Worm (Caenorhabditis elegans) whole organism, early embryonic: ENCODE measurements around the gene Y69H2.10.
A peak's percentile ranks its signal among the peaks of the same experiment; 100 is the strongest.

Experiments
- B0310.2 ChIP-seq: sonication (generic microtip); optimal IDR thresholded peaks from 2 replicates; lab custom pipeline; 2016; ENCODE audit warnings: mild to moderate bottlenecking, missing genetic modification characterization, missing compliant biosample characterization
- F13C5.2 ChIP-seq: sonication (generic microtip); optimal IDR thresholded peaks from 2 replicates; lab custom pipeline; 2017; ENCODE audit warnings: mild to moderate bottlenecking, missing genetic modification characterization, inconsistent platforms, missing compliant biosample characterization
- aly-1 ChIP-seq: sonication (generic microtip); optimal IDR thresholded peaks from 2 replicates; lab custom pipeline; 2016; ENCODE audit warnings: missing genetic modification characterization, missing compliant biosample characterization
- ama-1 ChIP-seq: fragments of 150-350 bp; optimal IDR thresholded peaks from 2 replicates; lab custom pipeline; 2014
- ceh-13 ChIP-seq: fragments of 200-800 bp; sonication (Bioruptor generic); optimal IDR thresholded peaks from 2 replicates; lab custom pipeline; 2018; ENCODE audit warnings: mild to moderate bottlenecking, missing genetic modification characterization, missing compliant biosample characterization
- ceh-36 ChIP-seq: sonication (generic microtip); optimal IDR thresholded peaks from 2 replicates; lab custom pipeline; 2016; ENCODE audit warnings: missing genetic modification characterization, inconsistent platforms, missing compliant biosample characterization
- ets-7 ChIP-seq: sonication (generic microtip); optimal IDR thresholded peaks from 2 replicates; lab custom pipeline; 2016; ENCODE audit warnings: missing genotype, missing genetic modification characterization, missing compliant biosample characterization
- flt-1 ChIP-seq: fragments of 200-800 bp; sonication (Bioruptor generic); IDR thresholded peaks from 2 replicates; pipeline ENCODE4 v1.3.6; 2022; ENCODE audit warnings: missing genetic modification characterization, missing compliant biosample characterization
- hmbx-1 ChIP-seq: sonication (generic microtip); optimal IDR thresholded peaks from 2 replicates; lab custom pipeline; 2016; ENCODE audit warnings: mild to moderate bottlenecking, missing genetic modification characterization, missing compliant biosample characterization
- hmg-4 ChIP-seq: fragments of 200-800 bp; sonication (Bioruptor generic); optimal IDR thresholded peaks from 2 replicates; lab custom pipeline; 2018; ENCODE audit warnings: mild to moderate bottlenecking, missing genetic modification characterization, missing compliant biosample characterization
- hnd-1 ChIP-seq: sonication (generic microtip); optimal IDR thresholded peaks from 2 replicates; lab custom pipeline; 2016; ENCODE audit warnings: missing genetic modification characterization, missing compliant biosample characterization
- pes-1 ChIP-seq: fragments of 200-800 bp; sonication (Bioruptor generic); IDR thresholded peaks from 2 replicates; pipeline ENCODE4 v1.3.6; 2022; ENCODE audit warnings: missing genetic modification reagents, missing genetic modification characterization, missing compliant biosample characterization
- scrt-1 ChIP-seq: fragments of 200-800 bp; sonication (Bioruptor generic); IDR thresholded peaks from 2 replicates; pipeline ENCODE4 v1.3.6; 2022; ENCODE audit warnings: missing genetic modification characterization, missing compliant biosample characterization
- sea-1 ChIP-seq: fragments of 200-800 bp; sonication (Bioruptor generic); conservative IDR thresholded peaks from 2 replicates; pipeline ENCODE4 v1.3.6; 2022; ENCODE audit warnings: missing genetic modification characterization, missing compliant biosample characterization
- tbx-11 ChIP-seq: fragments of 200-800 bp; sonication (Bioruptor generic); IDR thresholded peaks from 2 replicates; pipeline ENCODE4 v1.3.6; 2022; ENCODE audit warnings: missing genetic modification characterization, missing compliant biosample characterization
- tbx-37 ChIP-seq: fragments of 200-800 bp; sonication (Bioruptor generic); conservative IDR thresholded peaks from 2 replicates; pipeline ENCODE4 v1.3.6; 2022; ENCODE audit warnings: missing genetic modification reagents, missing genetic modification characterization, missing compliant biosample characterization
- tra-4 ChIP-seq: sonication (generic microtip); optimal IDR thresholded peaks from 2 replicates; lab custom pipeline; 2017; ENCODE audit warnings: missing genetic modification characterization, missing compliant biosample characterization

Gene Y69H2.10

DNA sequence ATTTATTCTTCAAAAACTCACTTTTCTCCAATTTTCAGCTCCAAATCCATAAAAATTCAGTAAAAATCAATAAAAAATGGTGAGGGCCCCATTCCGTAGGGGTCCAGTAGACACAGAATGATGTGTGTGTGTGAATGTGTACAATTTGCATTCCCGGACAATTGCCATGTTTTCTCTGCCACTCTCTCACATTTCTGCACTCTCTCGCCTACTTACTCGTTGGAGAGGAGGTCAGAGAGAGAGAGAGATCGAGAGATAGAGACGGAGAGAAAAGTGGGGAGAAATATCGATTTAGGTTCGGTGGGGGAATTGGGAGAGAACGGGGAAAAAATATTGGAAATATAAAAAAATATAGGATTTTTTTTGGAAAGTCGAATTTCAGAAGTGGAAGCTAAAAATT, 53.5 kb downstream of the Y69H2.10 start:
- TF ChIP-seq hmbx-1 (tag; lab: Kevin White, UChicago), result no peak
- peak; percentile 68; the same call in 1 of the 2 replicates for TF ChIP-seq flt-1 (GFP tag; lab: Robert Waterston, UW)
- TF ChIP-seq hmg-4 (GFP tag; lab: Kevin White, UChicago), result peak; percentile 23
- 0 out of 2 replicates have a peak, but pooled peaks have one; percentile 58 for TF ChIP-seq tbx-11 (GFP tag; lab: Robert Waterston, UW)
- TF ChIP-seq ceh-13 (GFP tag; lab: Kevin White, UChicago), result peak; percentile 72
- no peak for TF ChIP-seq F13C5.2 (tag; lab: Kevin White, UChicago)
- TF ChIP-seq scrt-1 (GFP tag; lab: Robert Waterston, UW), result no peak
- TF ChIP-seq hnd-1 (tag; lab: Kevin White, UChicago), result peak; percentile 45
- no peak for TF ChIP-seq sea-1 (GFP tag; lab: Robert Waterston, UW)

DNA sequence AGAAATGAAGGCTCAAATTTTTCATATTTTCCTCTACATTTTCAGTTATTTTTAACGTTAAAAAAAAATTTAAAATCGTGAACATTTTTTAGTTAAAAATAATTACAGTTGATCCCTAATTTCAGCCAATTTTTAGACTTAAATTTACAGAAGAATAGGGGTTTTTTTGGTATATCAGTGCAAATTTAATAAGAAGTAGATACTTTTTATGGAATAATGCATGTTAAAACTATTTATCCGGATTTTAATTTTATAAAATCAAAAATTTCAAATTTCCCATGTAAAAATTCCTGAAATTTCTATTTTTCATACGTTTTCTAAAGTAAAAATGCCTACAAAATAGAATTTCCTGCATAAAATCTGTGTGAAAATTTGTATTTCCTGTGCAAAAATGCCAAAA, 54.0 kb downstream of the Y69H2.10 start:
- TF ChIP-seq hmg-4 (GFP tag; lab: Kevin White, UChicago) (no peak), ets-7 (tag; lab: Kevin White, UChicago) (no peak), tra-4 (tag; lab: Kevin White, UChicago) (no peak), B0310.2 (tag; lab: Kevin White, UChicago) (no peak), hmbx-1 (tag; lab: Kevin White, UChicago) (no peak), tbx-37 (GFP tag; lab: Robert Waterston, UW) (no peak), ama-1 (lab: Kevin White, UChicago) (no peak), flt-1 (GFP tag; lab: Robert Waterston, UW) (no peak), aly-1 (tag; lab: Kevin White, UChicago) (no peak)

ce11 chrV:18724810-18725209, 54.7 kb downstream of the Y69H2.10 start:
- TF ChIP-seq tbx-11 (GFP tag; lab: Robert Waterston, UW) (peak; percentile 41; the same call in 1 of the 2 replicates), sea-1 (GFP tag; lab: Robert Waterston, UW) (0 out of 2 replicates have a peak, but pooled peaks have one; percentile 46)

DNA sequence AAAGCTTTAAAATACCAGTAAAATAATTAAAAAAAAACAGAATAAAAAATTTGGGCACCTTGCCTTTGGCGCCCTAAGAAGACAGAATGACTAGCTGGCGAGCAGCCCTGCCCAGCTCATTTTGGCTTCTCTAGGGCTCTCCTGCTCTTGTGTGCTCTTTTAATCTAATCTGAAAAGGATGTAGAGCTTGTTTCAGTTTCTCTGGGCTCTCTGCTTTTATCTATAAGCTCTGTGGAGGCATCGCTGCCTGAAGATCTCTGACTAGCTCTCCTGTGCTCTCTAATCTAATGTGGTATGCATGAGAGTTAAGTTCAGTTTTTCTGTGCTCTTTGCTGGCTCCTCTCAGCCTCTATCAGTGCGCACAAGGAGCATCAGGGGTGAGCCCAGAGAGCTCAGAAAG, 55.7 kb downstream of the Y69H2.10 start:
- TF ChIP-seq hmbx-1 (tag; lab: Kevin White, UChicago) (no peak), tbx-37 (GFP tag; lab: Robert Waterston, UW) (no peak), ceh-13 (GFP tag; lab: Kevin White, UChicago) (no peak), ama-1 (lab: Kevin White, UChicago) (no peak), pes-1 (no peak), hnd-1 (tag; lab: Kevin White, UChicago) (no peak), ets-7 (tag; lab: Kevin White, UChicago) (no peak), scrt-1 (GFP tag; lab: Robert Waterston, UW) (no peak), ceh-36 (tag; lab: Kevin White, UChicago) (no peak)

DNA sequence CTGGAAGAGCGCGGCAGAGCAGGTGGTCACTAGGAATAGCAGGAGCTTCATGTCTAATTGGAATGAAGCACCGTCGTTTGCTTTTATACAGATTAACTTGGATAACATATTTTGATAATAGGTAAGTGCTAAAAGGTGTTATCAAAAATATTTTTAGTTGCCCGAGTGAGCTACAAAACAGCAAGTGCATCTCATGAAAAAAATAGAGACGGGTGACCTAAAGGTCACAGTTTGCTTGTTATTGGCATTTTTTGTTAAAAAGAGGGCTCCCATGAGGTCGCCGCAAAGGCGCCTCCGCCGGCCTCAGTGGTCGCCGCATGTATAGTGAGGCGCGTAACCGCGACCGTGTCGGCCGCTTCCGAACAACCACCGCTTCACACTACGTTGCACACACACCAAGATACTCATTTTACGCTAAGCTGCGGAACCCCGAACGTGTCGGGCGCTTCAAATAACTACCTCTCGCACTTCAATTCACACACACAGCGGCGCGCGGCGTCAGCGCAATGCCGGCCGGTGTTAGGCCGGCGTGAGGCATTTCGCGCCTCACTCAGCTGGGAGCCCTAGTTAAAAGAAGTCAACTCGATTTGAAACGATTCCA, 59.3 kb downstream of the Y69H2.10 start, which contains the start of gene asp-19:
Gene asp-19 (minus strand): TSS at position 51 of the 601 bp plus-strand sequence.
- no peak for TF ChIP-seq ets-7 (tag; lab: Kevin White, UChicago)

DNA sequence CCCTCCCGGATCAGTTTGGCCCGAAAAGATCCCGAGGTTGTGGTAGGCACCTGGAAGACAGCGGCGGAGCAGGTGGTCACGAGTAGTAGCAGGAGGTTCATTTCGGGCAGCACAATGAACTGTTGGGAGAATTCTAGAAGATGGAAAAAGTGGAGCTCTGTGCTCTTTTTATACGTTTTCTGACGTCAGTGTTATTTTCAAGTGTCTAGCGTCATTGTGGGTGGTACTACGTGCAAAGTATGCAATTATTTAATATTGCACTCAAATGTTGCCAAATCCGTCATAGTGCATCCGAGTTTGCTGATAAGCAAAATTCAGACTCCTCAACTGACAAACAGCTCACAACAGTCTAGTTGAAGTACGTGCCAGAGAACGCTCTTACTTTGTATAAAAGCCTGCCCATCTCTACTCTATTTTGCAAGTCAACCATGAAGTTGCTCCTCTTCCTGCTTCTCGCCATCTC, 61.5 kb downstream of the Y69H2.10 start, which contains the start of the genes asp-18 and scl-19:
Gene asp-18 (minus strand): TSS at position 101 of the 463 bp plus-strand sequence.
Gene scl-19 (plus strand): TSS at position 413 of the 463 bp plus-strand sequence.
- TF ChIP-seq ama-1 (lab: Kevin White, UChicago), result no peak
- no peak for TF ChIP-seq pes-1
- TF ChIP-seq tbx-37 (GFP tag; lab: Robert Waterston, UW), result no peak
- no peak for TF ChIP-seq tbx-11 (GFP tag; lab: Robert Waterston, UW)
- no peak for TF ChIP-seq ceh-13 (GFP tag; lab: Kevin White, UChicago)
- no peak for TF ChIP-seq F13C5.2 (tag; lab: Kevin White, UChicago)
- TF ChIP-seq hmg-4 (GFP tag; lab: Kevin White, UChicago), result no peak
- no peak for TF ChIP-seq scrt-1 (GFP tag; lab: Robert Waterston, UW)
- TF ChIP-seq sea-1 (GFP tag; lab: Robert Waterston, UW), result no peak
- no peak for TF ChIP-seq ceh-36 (tag; lab: Kevin White, UChicago)
- TF ChIP-seq tra-4 (tag; lab: Kevin White, UChicago), result no peak
- TF ChIP-seq aly-1 (tag; lab: Kevin White, UChicago), result no peak
- TF ChIP-seq hnd-1 (tag; lab: Kevin White, UChicago), result no peak
- no peak for TF ChIP-seq flt-1 (GFP tag; lab: Robert Waterston, UW)
- TF ChIP-seq hmbx-1 (tag; lab: Kevin White, UChicago), result no peak
- no peak for TF ChIP-seq B0310.2 (tag; lab: Kevin White, UChicago)
- TF ChIP-seq ets-7 (tag; lab: Kevin White, UChicago), result no peak

DNA sequence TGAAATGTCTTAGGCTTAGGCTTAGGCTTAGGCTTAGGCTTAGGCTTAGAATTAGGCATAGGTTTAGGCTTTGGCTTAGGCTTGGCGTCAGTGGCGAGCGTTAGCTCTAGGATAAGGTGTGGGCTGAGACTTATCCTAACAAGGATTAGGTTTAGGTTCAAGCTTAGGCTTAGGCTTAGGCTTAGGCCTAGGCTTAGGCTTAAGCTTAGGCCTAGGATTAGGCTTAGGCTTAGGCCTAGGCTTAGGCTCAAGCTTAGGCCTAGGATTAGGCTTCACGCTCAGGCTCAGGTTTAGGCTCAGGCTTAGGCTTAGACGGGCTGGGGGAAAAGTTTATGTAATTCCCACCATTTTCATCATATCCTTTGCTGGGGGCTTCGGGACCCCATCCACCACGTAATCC, 63.8 kb downstream of the Y69H2.10 start:
- no peak for TF ChIP-seq pes-1
- TF ChIP-seq B0310.2 (tag; lab: Kevin White, UChicago), result no peak
- TF ChIP-seq hmbx-1 (tag; lab: Kevin White, UChicago), result no peak
- peak; percentile 88 for TF ChIP-seq ceh-36 (tag; lab: Kevin White, UChicago)
